Worm (Caenorhabditis elegans) whole organism, L4/young adult: ENCODE data around the gene EGAP9.4.

ENCODE experiments used
- W03F9.2 ChIP-seq: fragments of 150-350 bp; optimal IDR thresholded peaks from 2 replicates; lab custom pipeline; 2014; ENCODE audit warnings: missing biosample characterization, missing genetic modification characterization
- dao-5 ChIP-seq: sonication (generic microtip); optimal IDR thresholded peaks from 2 replicates; lab custom pipeline; 2016; ENCODE audit warnings: missing genotype, missing genetic modification characterization, moderate library complexity, missing compliant biosample characterization
- him-1 ChIP-seq: sonication (generic microtip); optimal IDR thresholded peaks from 2 replicates; lab custom pipeline; 2016; ENCODE audit warnings: missing genotype, missing genetic modification reagents, missing genetic modification characterization, missing compliant biosample characterization

ce11 chrV:6614968-6615367, 38.3 kb downstream of the EGAP9.4 start:
- TF ChIP-seq dao-5 (tag; lab: Kevin White, UChicago): no peak
- TF ChIP-seq him-1 (tag; lab: Kevin White, UChicago): no peak
- TF ChIP-seq W03F9.2 (tag; lab: Kevin White, UChicago): no peak
